Worm (Caenorhabditis elegans) whole organism, early embryonic: ENCODE measurements around the gene age-1.

Source experiments
- B0310.2 ChIP-seq: sonication (generic microtip); optimal IDR thresholded peaks from 2 replicates; lab custom pipeline; 2016; ENCODE audit warnings: mild to moderate bottlenecking, missing genetic modification characterization, missing compliant biosample characterization
- ama-1 ChIP-seq: fragments of 150-350 bp; optimal IDR thresholded peaks from 2 replicates; lab custom pipeline; 2014
- ceh-13 ChIP-seq: fragments of 200-800 bp; sonication (Bioruptor generic); optimal IDR thresholded peaks from 2 replicates; lab custom pipeline; 2018; ENCODE audit warnings: mild to moderate bottlenecking, missing genetic modification characterization, missing compliant biosample characterization
- ceh-36 ChIP-seq: sonication (generic microtip); optimal IDR thresholded peaks from 2 replicates; lab custom pipeline; 2016; ENCODE audit warnings: missing genetic modification characterization, inconsistent platforms, missing compliant biosample characterization
- hmg-4 ChIP-seq: fragments of 200-800 bp; sonication (Bioruptor generic); optimal IDR thresholded peaks from 2 replicates; lab custom pipeline; 2018; ENCODE audit warnings: mild to moderate bottlenecking, missing genetic modification characterization, missing compliant biosample characterization
- scrt-1 ChIP-seq: fragments of 200-800 bp; sonication (Bioruptor generic); IDR thresholded peaks from 2 replicates; pipeline ENCODE4 v1.3.6; 2022; ENCODE audit warnings: missing genetic modification characterization, missing compliant biosample characterization
- sea-1 ChIP-seq: fragments of 200-800 bp; sonication (Bioruptor generic); conservative IDR thresholded peaks from 2 replicates; pipeline ENCODE4 v1.3.6; 2022; ENCODE audit warnings: missing genetic modification characterization, missing compliant biosample characterization
- tbx-11 ChIP-seq: fragments of 200-800 bp; sonication (Bioruptor generic); IDR thresholded peaks from 2 replicates; pipeline ENCODE4 v1.3.6; 2022; ENCODE audit warnings: missing genetic modification characterization, missing compliant biosample characterization
- tra-4 ChIP-seq: sonication (generic microtip); optimal IDR thresholded peaks from 2 replicates; lab custom pipeline; 2017; ENCODE audit warnings: missing genetic modification characterization, missing compliant biosample characterization

ce11 chrII:11479076-11479475 is 47.8 kb downstream of the age-1 start, which contains the start of gene W02B12.12:
- TF ChIP-seq tra-4 (tag; lab: Kevin White, UChicago) (no peak), hmg-4 (GFP tag; lab: Kevin White, UChicago) (no peak), ama-1 (lab: Kevin White, UChicago) (no peak), tbx-11 (GFP tag; lab: Robert Waterston, UW) (no peak), ceh-13 (no peak), B0310.2 (tag; lab: Kevin White, UChicago) (no peak), ceh-36 (tag; lab: Kevin White, UChicago) (no peak), scrt-1 (GFP tag; lab: Robert Waterston, UW) (no peak), sea-1 (GFP tag; lab: Robert Waterston, UW) (no peak)
